Fruit fly (Drosophila melanogaster): Measurements from ENCODE around the gene hiw.
A peak's percentile ranks its signal among the peaks of the same experiment; 100 is the strongest.

The hiw gene

DNA sequence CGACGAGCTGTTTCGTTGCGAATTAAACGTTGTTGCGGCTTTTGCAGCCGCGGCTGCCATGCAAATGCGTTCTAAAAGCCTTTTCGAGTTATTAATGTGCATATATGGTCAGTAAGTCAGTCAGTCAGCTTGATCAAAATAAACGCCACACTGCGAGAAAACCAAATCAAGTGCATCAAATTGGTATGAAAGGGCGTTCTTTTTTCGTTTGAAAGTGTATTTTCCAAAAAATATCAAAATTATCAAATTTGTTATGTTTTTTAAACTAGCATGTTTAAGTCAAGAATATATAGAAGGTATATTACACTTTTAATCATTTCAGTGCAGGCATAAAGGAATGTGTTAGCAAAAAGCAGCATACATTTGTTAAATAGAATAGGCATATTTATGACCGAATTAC is 20.7 kb downstream of the hiw start:
- TF ChIP-seq row (GFP tag; IDR thresholded peaks at IDR 0.05): no peak
- no peak for TF ChIP-seq crp (GFP tag; optimal IDR thresholded peaks at IDR 0.05)
- TF ChIP-seq CG10321 (GFP tag; IDR thresholded peaks at IDR 0.05): no peak
- no peak for TF ChIP-seq CG11093 (GFP tag; IDR thresholded peaks at IDR 0.05)
- TF ChIP-seq CG2202 (tag; optimal IDR thresholded peaks at IDR 0.05): no peak
- peak; percentile 54 for TF ChIP-seq Drgx (GFP tag; IDR thresholded peaks at IDR 0.05)

DNA sequence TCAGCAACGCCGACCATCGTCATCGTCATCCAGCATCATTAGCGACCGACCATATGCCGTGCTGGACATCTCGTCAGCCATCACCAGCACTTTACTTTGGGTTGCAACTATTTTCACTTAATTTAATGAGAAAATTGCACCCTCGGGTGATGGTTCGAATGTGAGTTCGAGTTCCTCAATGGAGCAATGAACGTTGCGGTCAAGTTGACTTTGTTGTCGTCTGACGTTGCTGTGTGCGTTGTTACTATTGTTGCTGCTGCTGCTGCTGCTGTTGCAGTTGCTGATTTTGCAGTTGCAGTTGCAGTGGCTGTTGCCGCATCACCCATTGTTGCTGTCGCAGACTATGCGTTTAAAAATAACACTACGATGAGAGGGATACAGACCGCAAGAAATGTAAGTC is 33.4 kb downstream of the hiw start:
- peak; percentile 44 for TF ChIP-seq twi (tag; optimal IDR thresholded peaks at IDR 0.05)
- peak; percentile 63 for TF ChIP-seq Med (GFP tag)
- TF ChIP-seq CG9797 (GFP tag; optimal IDR thresholded peaks at IDR 0.05): no peak

DNA sequence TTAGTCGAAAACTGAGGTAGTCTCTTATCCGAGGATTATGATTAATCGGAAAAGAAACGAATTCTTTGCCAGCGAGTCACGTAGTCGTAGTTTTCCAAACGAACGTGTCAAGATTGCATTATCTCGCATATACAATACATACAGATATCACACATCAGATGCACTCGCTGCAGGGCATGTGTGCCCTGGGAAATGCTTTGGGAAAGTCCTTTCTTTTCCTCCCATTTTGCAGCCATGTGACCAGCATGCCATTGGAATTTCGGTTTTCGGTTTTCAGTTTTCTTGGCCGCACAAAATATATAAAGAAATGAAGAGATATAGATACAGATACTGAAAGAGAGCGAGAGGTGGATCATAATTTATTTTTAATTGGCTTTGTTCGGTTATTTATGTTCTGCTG is 35.1 kb downstream of the hiw start:
- TF ChIP-seq Med (GFP tag) (peak; percentile 6), twi (tag; optimal IDR thresholded peaks at IDR 0.05) (peak; percentile 91), CG12236 (GFP tag; optimal IDR thresholded peaks at IDR 0.05) (no peak), CG2199 (GFP tag; IDR thresholded peaks at IDR 0.05) (0 out of 3 replicates have a peak, but pooled peaks have one; percentile 26), az2 (GFP tag; optimal IDR thresholded peaks at IDR 0.05) (no peak)

dm6 chrX:15026897-15027296 is 36.3 kb downstream of the hiw start:
- TF ChIP-seq CG3407 (GFP tag; optimal IDR thresholded peaks at IDR 0.05): no peak
- peak in 1 of 2 experiments; percentile 32 for TF ChIP-seq Hr51 (GFP tag; optimal IDR thresholded peaks at IDR 0.05)
- TF ChIP-seq otp (GFP tag; IDR thresholded peaks at IDR 0.05): no peak
- TF ChIP-seq CG3838 (GFP tag; optimal IDR thresholded peaks at IDR 0.05): no peak
- no peak for TF ChIP-seq Mrtf (GFP tag; IDR thresholded peaks at IDR 0.05)
- no peak for TF ChIP-seq gce (GFP tag; IDR thresholded peaks at IDR 0.05)
- TF ChIP-seq Blimp-1 (GFP tag; optimal IDR thresholded peaks at IDR 0.05): peak; percentile 23
- TF ChIP-seq CG14441 (GFP tag; IDR thresholded peaks at IDR 0.05): peak; percentile 42; the same call in 1 of the 2 replicates
- peak; percentile 61 for TF ChIP-seq Ets65A (GFP tag)
- TF ChIP-seq rib (GFP tag; IDR thresholded peaks at IDR 0.05): no peak
- no peak for TF ChIP-seq yki (optimal IDR thresholded peaks at IDR 0.05)
- TF ChIP-seq CG1529 (GFP tag; optimal IDR thresholded peaks at IDR 0.05): peak; percentile 10
- peak; percentile 37; the same call in 1 of the 2 replicates for TF ChIP-seq Ptx1 (GFP tag; IDR thresholded peaks at IDR 0.05)
- peak; percentile 16; the same call in 1 of the 2 replicates for TF ChIP-seq Ada2b (GFP tag; IDR thresholded peaks at IDR 0.05)
- no peak for TF ChIP-seq Dad (GFP tag; optimal IDR thresholded peaks at IDR 0.05)
- no peak for TF ChIP-seq ham (GFP tag; IDR thresholded peaks at IDR 0.05)
- peak; percentile 10 for TF ChIP-seq en (GFP tag; optimal IDR thresholded peaks at IDR 0.05)
- TF ChIP-seq Hr39 (optimal IDR thresholded peaks at IDR 0.05): no peak
- TF ChIP-seq dati (GFP tag; IDR thresholded peaks at IDR 0.05): no peak
- TF ChIP-seq CG8281 (tag; optimal IDR thresholded peaks at IDR 0.05): no peak
- no peak for TF ChIP-seq CG1832 (GFP tag; optimal IDR thresholded peaks at IDR 0.05)
- TF ChIP-seq CG11456 (GFP tag; IDR thresholded peaks at IDR 0.05): no peak
- no peak for TF ChIP-seq Aef1 (GFP tag; IDR thresholded peaks at IDR 0.05)
- TF ChIP-seq lov (optimal IDR thresholded peaks at IDR 0.05): no peak
- TF ChIP-seq lov (GFP tag; IDR thresholded peaks at IDR 0.05): no peak
- peak; percentile 38 for TF ChIP-seq bab2 (GFP tag; optimal IDR thresholded peaks at IDR 0.05)
- no peak for TF ChIP-seq CG30020 (tag; optimal IDR thresholded peaks at IDR 0.05)
- TF ChIP-seq oc (tag; optimal IDR thresholded peaks at IDR 0.05): no peak
- no peak for TF ChIP-seq CG11696 (GFP tag; IDR thresholded peaks at IDR 0.05)
- no peak for TF ChIP-seq fd64A (GFP tag; optimal IDR thresholded peaks at IDR 0.05)
- TF ChIP-seq unpg (GFP tag; optimal IDR thresholded peaks at IDR 0.05): peak; percentile 34
- TF ChIP-seq Dip2 (GFP tag; IDR thresholded peaks at IDR 0.05): no peak
- no peak for TF ChIP-seq CG3726 (GFP tag; IDR thresholded peaks at IDR 0.05)
- no peak for TF ChIP-seq p53 (GFP tag; optimal IDR thresholded peaks at IDR 0.05)
- TF ChIP-seq CG17328 (GFP tag; IDR thresholded peaks at IDR 0.05): peak; percentile 45; the same call in 1 of the 2 replicates
- no peak for TF ChIP-seq HHEX (GFP tag; optimal IDR thresholded peaks at IDR 0.05)
- TF ChIP-seq seq (GFP tag; IDR thresholded peaks at IDR 0.05): no peak
